Fruit fly (Drosophila melanogaster) whole organism, wandering third instar larva: ENCODE measurements around the gene Ugt303B1.

Experiments used
- Abd-B ChIP-seq: fragments of >200 bp; optimal IDR thresholded peaks from 2 replicates; lab custom pipeline; 2017; ENCODE audit warnings: missing biosample characterization, missing genetic modification characterization
- CG9705 ChIP-seq: fragments of 200-800 bp; sonication (Bioruptor generic); optimal IDR thresholded peaks from 2 replicates; lab custom pipeline; 2018; ENCODE audit warnings: missing biosample characterization, mild to moderate bottlenecking, missing genetic modification characterization
- CrebA ChIP-seq: fragments of 200-800 bp; sonication (Bioruptor generic); optimal IDR thresholded peaks from 2 replicates; lab custom pipeline; 2016; ENCODE audit warnings: missing biosample characterization, mild to moderate bottlenecking, missing genetic modification characterization, borderline replicate concordance
- Dfd ChIP-seq: fragments of >200 bp; optimal IDR thresholded peaks from 2 replicates; lab custom pipeline; 2017; ENCODE audit warnings: missing biosample characterization, missing genetic modification characterization
- Dif ChIP-seq: fragments of 200-275, 200-300 bp; sonication (Bioruptor generic); optimal IDR thresholded peaks from 2 replicates; lab custom pipeline; 2018; ENCODE audit warnings: missing biosample characterization, missing genetic modification characterization; ENCODE audit not compliant: partially characterized antibody
- GATAd ChIP-seq: sonication (Bioruptor generic); optimal IDR thresholded peaks from 2 replicates; lab custom pipeline; 2016; ENCODE audit warnings: missing biosample characterization, missing genetic modification characterization
- HLH106 ChIP-seq: fragments of 200-800 bp; optimal IDR thresholded peaks from 3 replicates; lab custom pipeline; 2019; ENCODE audit warnings: missing biosample characterization, mild to moderate bottlenecking, missing genetic modification characterization, moderate library complexity
- Hnf4 ChIP-seq: fragments of 200-800 bp; sonication (Bioruptor generic); optimal IDR thresholded peaks from 2 replicates; lab custom pipeline; 2016; ENCODE audit warnings: missing biosample characterization, mild to moderate bottlenecking, missing genetic modification characterization
- Hr78 ChIP-seq: fragments of >200 bp; optimal IDR thresholded peaks from 2 replicates; lab custom pipeline; 2017; ENCODE audit warnings: missing biosample characterization, missing genetic modification characterization
- Hr83 ChIP-seq: fragments of 200-300 bp; sonication (Bioruptor generic); optimal IDR thresholded peaks from 2 replicates; lab custom pipeline; 2016; ENCODE audit warnings: missing biosample characterization, mild to moderate bottlenecking, missing genetic modification characterization, moderate library complexity; ENCODE audit not compliant: poor library complexity, severe bottlenecking
- Jra ChIP-seq: sonication (Bioruptor generic); optimal IDR thresholded peaks from 2 replicates; lab custom pipeline; 2016; ENCODE audit warnings: missing biosample characterization, missing genetic modification characterization
- Mio ChIP-seq: sonication (Bioruptor generic); optimal IDR thresholded peaks from 2 replicates; lab custom pipeline; 2016; ENCODE audit warnings: missing biosample characterization, missing genetic modification characterization
- Myc ChIP-seq: fragments of >200 bp; optimal IDR thresholded peaks from 2 replicates; lab custom pipeline; 2017
- N ChIP-seq: fragments of >200 bp; optimal IDR thresholded peaks from 2 replicates; lab custom pipeline; 2018; ENCODE audit warnings: missing biosample characterization, missing external identifiers, missing genetic modification characterization
- OdsH ChIP-seq: fragments of 200-800 bp; sonication (Bioruptor generic); optimal IDR thresholded peaks from 2 replicates; lab custom pipeline; 2016; ENCODE audit warnings: missing biosample characterization, mild to moderate bottlenecking, missing genetic modification characterization
- Rel ChIP-seq, 2 experiments: fragments of 200-800 bp; sonication (Bioruptor generic) in 1 of 2; optimal IDR thresholded peaks; 2 replicates in 1 of 2; 3 replicates in 1 of 2; lab custom pipeline; 2016 to 2019; ENCODE audit warnings: mild to moderate bottlenecking in 2 of 2, missing biosample characterization in 2 of 2, missing genetic modification characterization in 2 of 2, moderate library complexity in 1 of 2
- Sp1 ChIP-seq: fragments of 200-800 bp; sonication (Bioruptor generic); optimal IDR thresholded peaks from 3 replicates; lab custom pipeline; 2019; ENCODE audit warnings: missing biosample characterization, mild to moderate bottlenecking, missing genetic modification characterization, moderate library complexity
- Vsx2 ChIP-seq: fragments of 200-300, 225-300 bp; sonication (Bioruptor generic); optimal IDR thresholded peaks from 2 replicates; lab custom pipeline; 2018; ENCODE audit warnings: missing biosample characterization, missing genetic modification characterization; ENCODE audit not compliant: partially characterized antibody
- br ChIP-seq: fragments of 200-800 bp; sonication (Bioruptor generic); optimal IDR thresholded peaks from 2 replicates; lab custom pipeline; 2016; ENCODE audit warnings: missing biosample characterization, missing genetic modification characterization
- brk ChIP-seq: fragments of 200-800 bp; sonication (Bioruptor generic); optimal IDR thresholded peaks from 2 replicates; lab custom pipeline; 2016; ENCODE audit warnings: missing biosample characterization, mild to moderate bottlenecking, missing genetic modification characterization
- dl ChIP-seq, 2 experiments: fragments of 175-275, 200-275 bp in 1 of 2; fragments of 200-275 bp in 1 of 2; sonication (Bioruptor generic); optimal IDR thresholded peaks; lab custom pipeline; 2018; ENCODE audit warnings: mild to moderate bottlenecking in 2 of 2, missing biosample characterization in 2 of 2, missing genetic modification characterization in 2 of 2, moderate library complexity in 2 of 2; ENCODE audit not compliant: partially characterized antibody in 2 of 2, insufficient read depth in 1 of 2
- dmrt93B ChIP-seq: fragments of 200-800 bp; sonication (Bioruptor generic); optimal IDR thresholded peaks from 2 replicates; lab custom pipeline; 2018; ENCODE audit warnings: missing biosample characterization, mild to moderate bottlenecking, missing genetic modification characterization
- dsf ChIP-seq: sonication (Bioruptor generic); optimal IDR thresholded peaks from 2 replicates; lab custom pipeline; 2016; ENCODE audit warnings: missing biosample characterization, missing genetic modification characterization, borderline replicate concordance
- ey ChIP-seq: fragments of 200-800 bp; sonication (Bioruptor generic); optimal IDR thresholded peaks from 2 replicates; lab custom pipeline; 2016; ENCODE audit warnings: missing biosample characterization, missing genetic modification characterization
- foxo ChIP-seq, 2 experiments: fragments of 200-800 bp; sonication (Bioruptor generic); optimal IDR thresholded peaks; 2 replicates in 1 of 2; 3 replicates in 1 of 2; lab custom pipeline; 2016 to 2017; ENCODE audit warnings: missing biosample characterization in 2 of 2, missing genetic modification characterization in 2 of 2
- fru ChIP-seq: fragments of 200-800 bp; sonication (Bioruptor generic); optimal IDR thresholded peaks from 3 replicates; lab custom pipeline; 2016; ENCODE audit warnings: missing biosample characterization, mild to moderate bottlenecking, missing genetic modification characterization
- h ChIP-seq: fragments of 200-800 bp; sonication (Bioruptor generic); optimal IDR thresholded peaks from 3 replicates; lab custom pipeline; 2016; ENCODE audit warnings: missing biosample characterization, mild to moderate bottlenecking, missing genetic modification characterization
- jim ChIP-seq: fragments of 175-275, 200-325 bp; sonication (Bioruptor generic); optimal IDR thresholded peaks from 2 replicates; lab custom pipeline; 2016; ENCODE audit warnings: missing biosample characterization, mild to moderate bottlenecking, missing genetic modification characterization
- lola ChIP-seq: fragments of >200 bp; optimal IDR thresholded peaks from 2 replicates; lab custom pipeline; 2017; ENCODE audit warnings: missing biosample characterization, missing genetic modification characterization
- pan ChIP-seq: fragments of >200 bp; optimal IDR thresholded peaks from 2 replicates; lab custom pipeline; 2017
- psq ChIP-seq: fragments of 200-800 bp; sonication (Bioruptor generic); optimal IDR thresholded peaks from 3 replicates; lab custom pipeline; 2017; ENCODE audit warnings: missing biosample characterization, mild to moderate bottlenecking, missing genetic modification characterization, moderate library complexity
- rgr ChIP-seq: fragments of 200-800 bp; sonication (Bioruptor generic); optimal IDR thresholded peaks from 3 replicates; lab custom pipeline; 2016; ENCODE audit warnings: missing biosample characterization, mild to moderate bottlenecking, missing genetic modification characterization
- sage ChIP-seq: fragments of 200-800 bp; sonication (Bioruptor generic); optimal IDR thresholded peaks from 2 replicates; lab custom pipeline; 2016; ENCODE audit warnings: missing biosample characterization, mild to moderate bottlenecking, missing genetic modification characterization
- sv ChIP-seq: fragments of 200-800 bp; sonication (Bioruptor generic); optimal IDR thresholded peaks from 3 replicates; lab custom pipeline; 2016; ENCODE audit warnings: missing biosample characterization, missing genetic modification characterization
- tai ChIP-seq: sonication (Bioruptor generic); optimal IDR thresholded peaks from 2 replicates; lab custom pipeline; 2016; ENCODE audit warnings: missing biosample characterization, missing genetic modification characterization
- usp ChIP-seq: fragments of >200 bp; optimal IDR thresholded peaks from 2 replicates; lab custom pipeline; 2017; ENCODE audit warnings: missing biosample characterization, missing genetic modification characterization
- woc ChIP-seq: sonication (Bioruptor generic); optimal IDR thresholded peaks from 2 replicates; lab custom pipeline; 2016; ENCODE audit warnings: missing biosample characterization, mild to moderate bottlenecking, missing genetic modification characterization

Ugt303B1 gene

DNA sequence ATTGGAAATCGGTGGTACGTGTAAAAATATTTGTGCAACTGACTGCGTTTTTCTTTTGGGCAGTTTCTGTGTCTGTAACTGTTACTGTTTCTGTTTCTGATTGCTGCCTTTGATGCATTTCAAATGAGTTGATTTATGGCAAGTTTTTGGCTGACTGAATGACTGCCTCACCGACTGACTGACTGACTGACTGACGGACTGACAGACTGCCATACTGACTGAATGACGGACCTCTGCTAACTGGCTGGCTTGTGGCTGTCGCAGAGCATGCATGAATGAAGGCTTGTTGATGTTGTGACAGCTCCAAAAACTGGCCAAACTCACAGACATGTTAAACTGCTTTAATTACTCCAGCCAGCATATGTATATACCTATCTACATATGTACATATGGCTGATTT is 33.0 kb downstream of the Ugt303B1 start:
- TF ChIP-seq lola (GFP tag; lab: Kevin White, UChicago) (no peak), OdsH (GFP tag; lab: Kevin White, UChicago) (no peak), Dfd (no peak)

DNA sequence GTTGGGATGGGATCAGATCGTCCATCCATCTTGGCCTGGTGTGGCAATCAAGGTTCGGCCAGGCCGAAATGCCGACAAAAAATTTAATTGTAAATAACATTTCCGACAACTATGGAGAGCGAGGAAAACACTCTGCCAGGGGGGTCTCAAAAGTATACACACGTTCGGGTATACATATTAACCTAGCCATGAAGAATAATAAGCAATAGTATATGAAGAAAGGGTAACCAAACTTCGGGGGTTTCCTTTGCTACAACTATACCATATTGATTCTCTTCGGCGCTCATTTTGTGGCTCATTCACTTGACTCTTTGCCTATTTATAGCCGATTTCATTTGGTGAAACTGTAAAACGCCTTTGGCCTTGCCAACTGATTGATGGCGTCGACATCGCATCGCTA is 39.3 kb downstream of the Ugt303B1 start:
- no peak for TF ChIP-seq Abd-B (GFP tag; lab: Kevin White, UChicago)
- no peak for TF ChIP-seq Hr78 (GFP tag; lab: Kevin White, UChicago)
- TF ChIP-seq Hr83 (GFP tag; lab: Kevin White, UChicago), result no peak
- no peak for TF ChIP-seq HLH106
- no peak for TF ChIP-seq CrebA (GFP tag; lab: Kevin White, UChicago)
- no peak for TF ChIP-seq CG9705
- no peak for TF ChIP-seq br (GFP tag; lab: Kevin White, UChicago)
- no peak for TF ChIP-seq jim (GFP tag; lab: Kevin White, UChicago)
- TF ChIP-seq Vsx2, result no peak
- TF ChIP-seq Sp1, result no peak
- no peak for TF ChIP-seq foxo (GFP tag; optimal IDR thresholded peaks at IDR 0.05; lab: Kevin White, UChicago)

- TF ChIP-seq psq (GFP tag; lab: Kevin White, UChicago) (peak; percentile 82), HLH106 (peak; percentile 78), Hr78 (GFP tag; lab: Kevin White, UChicago) (no peak), woc (GFP tag; lab: Kevin White, UChicago) (peak; percentile 48), rgr (peak; percentile 61), GATAd (no peak), N (GFP tag; lab: Kevin White, UChicago) (no peak), lola (GFP tag; lab: Kevin White, UChicago) (no peak), brk (GFP tag; lab: Kevin White, UChicago) (no peak), h (peak; percentile 61), Dif (no peak), CrebA (GFP tag; lab: Kevin White, UChicago) (no peak), Abd-B (GFP tag; lab: Kevin White, UChicago) (no peak), sv (GFP tag; lab: Kevin White, UChicago) (no peak), dmrt93B (GFP tag; lab: Kevin White, UChicago) (peak; percentile 29), Hnf4 (GFP tag; lab: Kevin White, UChicago) (no peak), jim (GFP tag; lab: Kevin White, UChicago) (no peak), usp (GFP tag; lab: Kevin White, UChicago) (no peak), CG9705 (peak; percentile 20), OdsH (GFP tag; lab: Kevin White, UChicago) (peak; percentile 71), Rel (GFP tag; optimal IDR thresholded peaks at IDR 0.05; lab: Kevin White, UChicago) (no peak), Rel (tag; optimal IDR thresholded peaks at IDR 0.05; lab: Kevin White, UChicago) (no peak), tai (GFP tag; lab: Kevin White, UChicago) (no peak), dl (GFP tag; optimal IDR thresholded peaks at IDR 0.05; lab: Kevin White, UChicago; ENCODE audit: insufficient read depth in 1 of 2, partially characterized antibody in 2 of 2) (no peak), ey (peak; percentile 19), Myc (lab: Kevin White, UChicago) (no peak), Vsx2 (no peak), br (GFP tag; lab: Kevin White, UChicago) (no peak), Dfd (no peak), pan (no peak), Sp1 (peak; percentile 87), Jra (no peak), sage (no peak), Mio (GFP tag; lab: Kevin White, UChicago) (no peak), foxo (GFP tag; optimal IDR thresholded peaks at IDR 0.05; lab: Kevin White, UChicago) (peak in 1 of 2 experiments; percentile 72), dsf (no peak), fru (GFP tag; lab: Kevin White, UChicago) (peak; percentile 43)
Measured at dm6 chr3R:23496488-23496887, 40.0 kb downstream of the Ugt303B1 start.
